Fruit fly (Drosophila melanogaster) whole organism, embryonic: Measurements from ENCODE around the gene Mst89B.

Experiments used
- Aef1 ChIP-seq: fragments of 200-800 bp; sonication (Bioruptor generic); IDR thresholded peaks from 3 replicates; pipeline ENCODE4 v1.3.6; 2022; ENCODE audit warnings: missing biosample characterization, missing genetic modification characterization
- CG1233 ChIP-seq: fragments of 200-800 bp; sonication (Bioruptor generic); optimal IDR thresholded peaks from 4 replicates; lab custom pipeline; 2018; ENCODE audit warnings: missing biosample characterization, mild to moderate bottlenecking, missing genetic modification characterization
- CG4360 ChIP-seq: fragments of 200-800 bp; sonication (Bioruptor generic); IDR thresholded peaks from 2 replicates; pipeline ENCODE4 v1.3.6; 2022; ENCODE audit warnings: missing biosample characterization, missing genetic modification characterization
- CG8765 ChIP-seq: fragments of 200-800 bp; sonication (Bioruptor generic); IDR thresholded peaks from 2 replicates; pipeline ENCODE4 v1.3.6; 2022; ENCODE audit warnings: missing biosample characterization, missing genetic modification characterization
- ab ChIP-seq: fragments of 200-800 bp; sonication (Bioruptor generic); optimal IDR thresholded peaks from 2 replicates; lab custom pipeline; 2016; ENCODE audit warnings: missing biosample characterization, missing genetic modification characterization
- ase ChIP-seq: fragments of 200-800 bp; sonication (Bioruptor generic); IDR thresholded peaks from 3 replicates; pipeline ENCODE4 v1.3.6; 2022; ENCODE audit warnings: missing biosample characterization, missing genetic modification characterization
- en ChIP-seq: fragments of 200-800 bp; sonication (Bioruptor generic); optimal IDR thresholded peaks from 2 replicates; lab custom pipeline; 2016; ENCODE audit warnings: missing biosample characterization, missing genetic modification characterization
- jumu ChIP-seq: fragments of 200-800 bp; sonication (Bioruptor generic); optimal IDR thresholded peaks from 3 replicates; lab custom pipeline; 2016; ENCODE audit warnings: missing biosample characterization, missing genetic modification characterization
- kay ChIP-seq: fragments of 200-800 bp; sonication (Bioruptor generic); optimal IDR thresholded peaks from 2 replicates; lab custom pipeline; 2016; ENCODE audit warnings: missing biosample characterization, missing genetic modification characterization

dm6 chr3R:16280003-16280998 lies 13.5 kb downstream of the Mst89B start:
- TF ChIP-seq CG8765 (GFP tag; lab: Robert Waterston, UW) (peak; percentile 99), CG4360 (GFP tag; lab: Robert Waterston, UW) (peak; percentile 96), kay (GFP tag; lab: Kevin White, UChicago) (peak; percentile 98), ab (GFP tag; lab: Kevin White, UChicago) (peak; percentile 98), Aef1 (GFP tag; lab: Robert Waterston, UW) (peak; percentile 99), jumu (GFP tag; lab: Kevin White, UChicago) (peak; percentile 99), en (peak; percentile 99), ase (GFP tag; lab: Robert Waterston, UW) (peak; percentile 99), CG1233 (GFP tag; lab: Kevin White, UChicago) (peak; percentile 99)
